Fruit fly (Drosophila melanogaster): ENCODE results near the gene Nufip.
A peak's percentile ranks its signal among the peaks of the same experiment; 100 is the strongest.

The Nufip gene

DNA sequence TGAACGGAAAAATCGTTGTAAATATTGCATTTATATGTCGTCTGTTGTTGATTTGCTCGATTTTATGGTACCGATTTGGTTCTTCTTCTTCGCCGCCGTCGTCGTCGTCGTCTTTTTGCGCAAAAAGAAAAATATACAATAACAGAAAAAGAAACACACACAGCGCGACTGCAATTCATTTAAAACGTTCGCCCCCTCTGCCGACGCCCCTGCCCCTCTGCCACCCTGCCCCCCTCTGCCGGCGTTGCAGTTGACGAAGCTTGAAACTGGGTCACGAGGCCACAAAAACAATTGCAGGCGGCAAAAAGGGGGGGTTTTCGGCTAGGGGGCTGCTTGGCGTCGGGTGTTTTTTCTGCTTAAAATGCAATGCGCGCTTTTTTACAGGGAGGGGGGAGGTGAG lies 35.4 kb upstream of the Nufip start (continued):
- TF ChIP-seq CG3847 (GFP tag; IDR thresholded peaks at IDR 0.05) = no peak

- TF ChIP-seq CG13424 (tag; optimal IDR thresholded peaks at IDR 0.05) (no peak), Six4 (GFP tag; optimal IDR thresholded peaks at IDR 0.05) (no peak), ftz-f1 (GFP tag; optimal IDR thresholded peaks at IDR 0.05) (peak; percentile 56), Adf1 (GFP tag; IDR thresholded peaks at IDR 0.05) (peak; percentile 72), ttk (GFP tag; IDR thresholded peaks at IDR 0.05) (no peak)
Measured at dm6 chr3L:18782653-18783052, 34.5 kb upstream of the Nufip start.

DNA sequence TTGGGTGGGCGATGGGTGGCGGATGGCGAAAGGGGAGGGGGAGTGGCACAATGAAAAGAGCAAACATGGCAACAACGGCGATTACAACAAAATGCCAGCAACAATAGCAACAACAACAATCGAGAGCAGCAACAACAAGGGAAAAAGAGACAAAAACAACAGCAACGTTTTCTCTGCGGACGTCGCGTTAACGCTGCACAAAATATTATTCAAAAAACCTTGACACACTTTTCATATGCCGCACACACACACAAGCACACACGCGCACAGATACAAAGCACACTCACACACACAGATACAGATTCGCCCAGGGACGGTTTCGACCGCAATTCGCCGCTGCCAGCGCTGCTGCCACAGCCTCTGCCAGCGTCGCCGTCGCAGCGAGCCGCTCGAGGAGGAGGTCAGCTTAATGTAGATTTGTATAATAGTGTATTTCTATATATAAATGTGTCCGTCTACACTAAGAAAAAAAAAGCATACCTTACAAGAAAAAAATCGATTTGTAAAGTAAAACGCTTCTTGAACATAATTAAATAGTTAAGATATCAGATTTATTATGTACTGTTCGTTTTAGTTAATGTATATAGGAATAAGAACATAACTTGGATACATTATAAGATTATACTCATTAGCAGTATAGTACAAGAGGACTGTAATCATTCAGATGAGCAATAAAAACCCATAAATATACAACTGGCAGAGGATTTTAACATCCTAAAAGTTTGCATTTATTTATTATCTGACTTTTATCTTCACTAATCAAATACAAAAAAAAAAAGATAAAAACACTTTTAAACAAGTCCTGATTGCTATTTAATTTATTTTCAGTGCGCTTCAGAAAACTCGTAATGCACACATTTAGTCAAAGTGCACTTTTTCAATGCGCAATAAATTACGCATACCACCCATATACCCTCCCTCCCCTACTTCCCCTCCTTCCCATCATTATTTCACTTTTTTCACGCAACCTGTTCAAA lies 33.8 kb upstream of the Nufip start:
- peak; percentile 81 for TF ChIP-seq CG9437 (GFP tag; optimal IDR thresholded peaks at IDR 0.05)
- no peak for TF ChIP-seq schlank (tag; optimal IDR thresholded peaks at IDR 0.05)
- TF ChIP-seq ftz-f1 (GFP tag; optimal IDR thresholded peaks at IDR 0.05) = peak; percentile 99
- TF ChIP-seq gt (GFP tag; IDR thresholded peaks at IDR 0.05) = no peak
- TF ChIP-seq CG12155 (GFP tag; optimal IDR thresholded peaks at IDR 0.05) = no peak
- no peak for TF ChIP-seq CG6175 (GFP tag; IDR thresholded peaks at IDR 0.05)
- no peak for TF ChIP-seq CG7372 (GFP tag; IDR thresholded peaks at IDR 0.05)
- TF ChIP-seq luna (GFP tag; optimal IDR thresholded peaks at IDR 0.05) = no peak
- no peak for TF ChIP-seq gsb-n (tag; optimal IDR thresholded peaks at IDR 0.05)
- TF ChIP-seq org-1 (GFP tag; optimal IDR thresholded peaks at IDR 0.05) = peak; percentile 32
- no peak; the same call in 2 of the 3 replicates for TF ChIP-seq gce (GFP tag; IDR thresholded peaks at IDR 0.05)
- peak; percentile 82 for TF ChIP-seq CG2678 (tag; optimal IDR thresholded peaks at IDR 0.05)
- no peak for TF ChIP-seq CG1832 (GFP tag; optimal IDR thresholded peaks at IDR 0.05)
- TF ChIP-seq Dll (GFP tag; IDR thresholded peaks at IDR 0.05; ENCODE audit: partially characterized antibody) = no peak
- no peak for TF ChIP-seq CG42726 (GFP tag; IDR thresholded peaks at IDR 0.05; ENCODE audit: partially characterized antibody)
- no peak for TF ChIP-seq Vsx1 (GFP tag; optimal IDR thresholded peaks at IDR 0.05)
- TF ChIP-seq HLHmδ (GFP tag; optimal IDR thresholded peaks at IDR 0.05) = no peak
- TF ChIP-seq CG6683 (GFP tag; optimal IDR thresholded peaks at IDR 0.05) = no peak
- TF ChIP-seq CG12236 (GFP tag; optimal IDR thresholded peaks at IDR 0.05) = no peak
- no peak for TF ChIP-seq CG10267 (tag; optimal IDR thresholded peaks at IDR 0.05)
- no peak for TF ChIP-seq slou (GFP tag; optimal IDR thresholded peaks at IDR 0.05)
- no peak for TF ChIP-seq sc (optimal IDR thresholded peaks at IDR 0.05)
- TF ChIP-seq sc (GFP tag; optimal IDR thresholded peaks at IDR 0.05) = no peak
- no peak for TF ChIP-seq Nf-YC (tag; optimal IDR thresholded peaks at IDR 0.05)
- TF ChIP-seq bbx (GFP tag; IDR thresholded peaks at IDR 0.05; ENCODE audit: partially characterized antibody) = no peak
- TF ChIP-seq otp (GFP tag; IDR thresholded peaks at IDR 0.05) = peak; percentile 64; the same call in 2 of the 3 replicates
- TF ChIP-seq CG33557 (GFP tag; optimal IDR thresholded peaks at IDR 0.05) = no peak
- TF ChIP-seq CG2202 (tag; optimal IDR thresholded peaks at IDR 0.05) = no peak
- TF ChIP-seq CG6272 (GFP tag; IDR thresholded peaks at IDR 0.05) = peak; percentile 22; the same call in 1 of the 2 replicates
- TF ChIP-seq Oaz (GFP tag; IDR thresholded peaks at IDR 0.05) = no peak; the same call in 1 of the 2 replicates
- TF ChIP-seq pb (GFP tag; optimal IDR thresholded peaks at IDR 0.05) = no peak
- TF ChIP-seq jigr1 (GFP tag; IDR thresholded peaks at IDR 0.05) = peak; percentile 61; the same call in 1 of the 3 replicates
- TF ChIP-seq exex (tag; optimal IDR thresholded peaks at IDR 0.05) = no peak
- TF ChIP-seq zf30C (GFP tag; optimal IDR thresholded peaks at IDR 0.05) = no peak
- TF ChIP-seq Ssrp (tag; optimal IDR thresholded peaks at IDR 0.05) = peak; percentile 43
- TF ChIP-seq sna (GFP tag; IDR thresholded peaks at IDR 0.05; ENCODE audit: partially characterized antibody) = no peak
- no peak for TF ChIP-seq vvl (GFP tag; IDR thresholded peaks at IDR 0.05)
- no peak for TF ChIP-seq Stat92E (GFP tag; optimal IDR thresholded peaks at IDR 0.05)
- peak; percentile 54 for TF ChIP-seq onecut (GFP tag; IDR thresholded peaks at IDR 0.05)
- TF ChIP-seq CG17359 (tag; optimal IDR thresholded peaks at IDR 0.05) = peak; percentile 74

Data from whole organism, embryonic.